Fruit fly (Drosophila melanogaster): ENCODE results near the gene Lgr4.

Lgr4 gene

DNA sequence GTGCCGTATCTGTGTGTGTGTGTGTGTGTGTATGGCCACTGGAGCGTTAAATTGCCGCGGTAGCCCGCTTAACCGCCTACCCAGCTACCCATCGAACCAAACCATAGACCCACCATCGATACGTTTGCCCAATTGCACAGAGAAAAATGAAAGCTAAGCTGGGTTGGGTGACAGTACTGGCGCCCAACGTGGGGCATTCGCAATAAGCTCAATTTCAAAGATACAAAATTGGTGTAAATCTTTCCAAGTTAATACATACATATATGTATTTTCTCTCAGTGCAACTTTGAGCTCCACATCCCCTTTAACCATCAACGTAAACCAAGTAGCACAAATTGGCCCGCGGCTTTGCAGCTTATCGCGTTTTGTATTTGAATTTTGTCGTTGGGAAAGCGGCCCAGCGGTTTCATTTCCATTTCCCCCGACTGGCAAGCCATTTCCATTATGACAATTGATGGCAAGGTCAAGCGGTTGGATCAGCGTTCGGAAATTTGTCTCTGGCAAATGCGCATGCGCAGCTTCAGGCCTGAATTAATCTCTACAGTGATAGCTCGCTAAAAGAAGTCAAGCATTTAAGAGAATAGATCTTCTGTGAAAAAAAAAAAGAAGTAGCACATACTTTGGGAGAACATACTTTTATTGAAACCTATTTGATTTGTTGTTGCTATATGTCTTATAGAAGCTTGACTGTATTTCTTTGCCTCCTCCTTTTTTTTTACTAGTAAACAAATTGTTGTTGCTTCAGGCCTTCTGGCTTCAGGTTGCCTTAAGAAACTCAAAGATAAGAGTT lies 43.6 kb upstream of the Lgr4 start (continued):
- peak; percentile 56 for TF ChIP-seq CG17612 (GFP tag; IDR thresholded peaks at IDR 0.05)
- TF ChIP-seq Bteb2 (GFP tag; optimal IDR thresholded peaks at IDR 0.05), result no peak
- peak; percentile 55; the same call in 2 of the 3 replicates for TF ChIP-seq croc (GFP tag; conservative IDR thresholded peaks at IDR 0.05)
- TF ChIP-seq NfI (GFP tag; optimal IDR thresholded peaks at IDR 0.05), result peak; percentile 55
- TF ChIP-seq CG7271 (tag; optimal IDR thresholded peaks at IDR 0.05), result no peak
- peak; percentile 65; the same call in 2 of the 3 replicates for TF ChIP-seq CG2199 (GFP tag; IDR thresholded peaks at IDR 0.05)
- peak; percentile 50 for TF ChIP-seq Sox100B (GFP tag; optimal IDR thresholded peaks at IDR 0.05)
- TF ChIP-seq B-H1 (GFP tag; IDR thresholded peaks at IDR 0.05), result peak; percentile 63
- no peak for TF ChIP-seq CG7987 (GFP tag; optimal IDR thresholded peaks at IDR 0.05)
- TF ChIP-seq chif (GFP tag; optimal IDR thresholded peaks at IDR 0.05), result peak; percentile 66 to 77
- TF ChIP-seq CG15696 (tag; optimal IDR thresholded peaks at IDR 0.05), result no peak
- no peak for TF ChIP-seq Dref (GFP tag; IDR thresholded peaks at IDR 0.05)
- peak; percentile 2 for TF ChIP-seq CG10543 (GFP tag; optimal IDR thresholded peaks at IDR 0.05)
- TF ChIP-seq Dip3 (GFP tag; optimal IDR thresholded peaks at IDR 0.05), result peak; percentile 14
- TF ChIP-seq kay (GFP tag; optimal IDR thresholded peaks at IDR 0.05), result peak; percentile 8
- peak; percentile 84 for TF ChIP-seq ap (GFP tag; IDR thresholded peaks at IDR 0.05)
- peak; percentile 86 for TF ChIP-seq Ptx1 (GFP tag; IDR thresholded peaks at IDR 0.05)
- TF ChIP-seq pzg (GFP tag; optimal IDR thresholded peaks at IDR 0.05), result no peak
- no peak for TF ChIP-seq bbx (GFP tag; IDR thresholded peaks at IDR 0.05; ENCODE audit: partially characterized antibody)
- peak; percentile 50; the same call in 1 of the 2 replicates for TF ChIP-seq CG9215 (GFP tag; IDR thresholded peaks at IDR 0.05)
- TF ChIP-seq CG6175 (GFP tag; IDR thresholded peaks at IDR 0.05), result peak; percentile 51; the same call in 1 of the 3 replicates
- no peak for TF ChIP-seq trem (tag; optimal IDR thresholded peaks at IDR 0.05)
- TF ChIP-seq ind (GFP tag; optimal IDR thresholded peaks at IDR 0.05), result peak; percentile 75
- peak; percentile 60 for TF ChIP-seq CG17385 (GFP tag; optimal IDR thresholded peaks at IDR 0.05)
- no peak for TF ChIP-seq Opbp (GFP tag; IDR thresholded peaks at IDR 0.05; ENCODE audit: partially characterized antibody)
- TF ChIP-seq dm (GFP tag; optimal IDR thresholded peaks at IDR 0.05), result peak; percentile 44
- peak; percentile 80 for TF ChIP-seq CG17328 (GFP tag; IDR thresholded peaks at IDR 0.05)
- TF ChIP-seq CG3847 (GFP tag; IDR thresholded peaks at IDR 0.05), result peak; percentile 57
- peak; percentile 73 for TF ChIP-seq CG32532 (GFP tag; IDR thresholded peaks at IDR 0.05)
- peak; percentile 32 for TF ChIP-seq run (tag; optimal IDR thresholded peaks at IDR 0.05)
- peak; percentile 19 for TF ChIP-seq CG31365 (tag; optimal IDR thresholded peaks at IDR 0.05)
- no peak for TF ChIP-seq prd (optimal IDR thresholded peaks at IDR 0.05)
- TF ChIP-seq prd (GFP tag; IDR thresholded peaks at IDR 0.05), result peak; percentile 83
- peak; percentile 53 for TF ChIP-seq CG1529 (GFP tag; optimal IDR thresholded peaks at IDR 0.05)
- peak; percentile 65 for TF ChIP-seq Atf6 (GFP tag; IDR thresholded peaks at IDR 0.05)
- TF ChIP-seq tll (GFP tag; optimal IDR thresholded peaks at IDR 0.05), result no peak
- TF ChIP-seq Oli (tag; optimal IDR thresholded peaks at IDR 0.05), result peak; percentile 80
- TF ChIP-seq Ets97D (GFP tag; optimal IDR thresholded peaks at IDR 0.05), result peak; percentile 31
- TF ChIP-seq CG9797 (GFP tag; optimal IDR thresholded peaks at IDR 0.05), result no peak
- no peak for TF ChIP-seq Kr (GFP tag; optimal IDR thresholded peaks at IDR 0.05)
- peak; percentile 79 for TF ChIP-seq CG32772 (GFP tag; IDR thresholded peaks at IDR 0.05)
- TF ChIP-seq otp (GFP tag; IDR thresholded peaks at IDR 0.05), result peak; percentile 77
- peak; percentile 65 for TF ChIP-seq gsb (GFP tag; IDR thresholded peaks at IDR 0.05)
- peak; percentile 74 for TF ChIP-seq Xbp1 (GFP tag; optimal IDR thresholded peaks at IDR 0.05)
- TF ChIP-seq Hr51 (GFP tag; optimal IDR thresholded peaks at IDR 0.05), result peak; percentile 49 to 77
- TF ChIP-seq C15 (GFP tag; IDR thresholded peaks at IDR 0.05), result 0 out of 3 replicates have a peak, but pooled peaks have one; percentile 47
- TF ChIP-seq bcd (GFP tag; optimal IDR thresholded peaks at IDR 0.05), result peak; percentile 75
- peak; percentile 43 for TF ChIP-seq tx (GFP tag; optimal IDR thresholded peaks at IDR 0.05)
- peak; percentile 59 for TF ChIP-seq CG1602 (GFP tag; optimal IDR thresholded peaks at IDR 0.05)
- no peak for TF ChIP-seq CG8478 (optimal IDR thresholded peaks at IDR 0.05)

Data from whole organism, embryonic.